Worm (Caenorhabditis elegans) whole organism, midembryonic: ENCODE results near the gene Y54F10AM.15.
A peak's percentile ranks its signal among the peaks of the same experiment; 100 is the strongest.

Experiments used
- T22C8.4 ChIP-seq: fragments of 200-800 bp; sonication (Bioruptor generic); IDR thresholded peaks from 2 replicates; pipeline ENCODE4 v1.3.6; 2022; ENCODE audit warnings: missing genetic modification characterization, missing compliant biosample characterization
- cog-1 ChIP-seq: sonication (generic microtip); optimal IDR thresholded peaks from 2 replicates; lab custom pipeline; 2016; ENCODE audit warnings: missing genetic modification characterization, missing compliant biosample characterization
- flt-1 ChIP-seq: fragments of 200-800 bp; sonication (Bioruptor generic); IDR thresholded peaks from 2 replicates; pipeline ENCODE4 v1.3.6; 2022; ENCODE audit warnings: missing genetic modification characterization, missing compliant biosample characterization
- klf-2 ChIP-seq: fragments of 200-800 bp; sonication (Bioruptor generic); conservative IDR thresholded peaks from 2 replicates; pipeline ENCODE4 v1.3.6; 2022; ENCODE audit warnings: missing genetic modification reagents, missing genetic modification characterization, missing compliant biosample characterization
- med-1 ChIP-seq: sonication (generic microtip); optimal IDR thresholded peaks from 2 replicates; lab custom pipeline; 2017; ENCODE audit warnings: missing genetic modification characterization, mild to moderate bottlenecking, missing compliant biosample characterization, antibody characterized with exemption, missing genetic modification reagents; ENCODE audit not compliant: insufficient read depth
- ref-1 ChIP-seq: fragments of 200-800 bp; sonication (Bioruptor generic); conservative IDR thresholded peaks from 2 replicates; pipeline ENCODE4 v1.3.6; 2022; ENCODE audit warnings: missing genetic modification reagents, missing genetic modification characterization, missing compliant biosample characterization
- tab-1 ChIP-seq: fragments of 200-800 bp; sonication (Bioruptor generic); IDR thresholded peaks from 2 replicates; pipeline ENCODE4 v1.3.6; 2022; ENCODE audit warnings: missing genetic modification characterization, missing compliant biosample characterization
- ztf-23 ChIP-seq: fragments of 200-800 bp; sonication (Bioruptor generic); IDR thresholded peaks from 2 replicates; pipeline ENCODE4 v1.3.6; 2022; ENCODE audit warnings: missing genetic modification reagents, missing genetic modification characterization, missing compliant biosample characterization
- ztf-29 ChIP-seq: fragments of 200-800 bp; sonication (Bioruptor generic); IDR thresholded peaks from 2 replicates; pipeline ENCODE4 v1.3.6; 2022; ENCODE audit warnings: missing genetic modification reagents, missing genetic modification characterization, missing compliant biosample characterization

Gene Y54F10AM.15

DNA sequence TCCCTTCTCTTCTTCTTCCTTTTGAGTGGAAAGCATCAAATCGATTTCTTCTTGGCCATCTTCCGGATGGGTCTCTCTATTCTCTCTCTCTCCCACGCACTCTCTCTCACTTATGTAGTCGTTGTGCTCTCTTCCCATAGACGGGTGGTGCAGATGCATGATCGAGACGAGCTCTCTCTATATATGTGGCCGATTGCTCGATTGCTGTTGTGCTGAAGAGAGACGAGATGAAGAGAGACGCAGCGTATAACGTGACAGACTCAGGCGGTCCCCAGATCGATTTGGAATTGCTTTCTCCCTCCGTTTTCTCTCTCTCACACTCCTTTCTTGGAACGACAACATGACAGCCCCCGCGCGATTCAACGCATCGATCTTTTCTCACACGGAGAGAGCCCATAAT, 4.2 kb upstream of the Y54F10AM.15 start:
- TF ChIP-seq cog-1 (tag; lab: Kevin White, UChicago) (peak; percentile 20), ztf-23 (GFP tag; lab: Robert Waterston, UW) (no peak)

DNA sequence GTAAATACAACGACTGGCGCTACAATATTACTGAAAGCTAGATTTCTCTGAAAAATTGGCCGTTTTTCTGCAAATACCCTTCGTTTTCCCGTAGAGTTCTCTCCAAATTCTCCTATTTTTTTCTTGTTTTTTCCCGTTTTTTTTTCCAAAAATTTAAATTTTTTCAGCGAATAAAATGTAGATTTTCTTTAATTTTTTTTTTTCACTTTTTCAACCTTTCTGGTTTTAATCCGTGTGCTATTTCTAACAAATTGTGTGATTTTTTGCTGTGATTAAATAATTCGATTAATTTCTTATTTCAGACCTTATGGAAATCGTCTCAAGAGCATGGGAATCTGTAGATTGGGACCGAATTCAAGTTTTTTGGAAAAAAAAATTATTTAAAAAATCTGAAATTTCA, 1.8 kb upstream of the Y54F10AM.15 start, which contains the start of gene cone-1:
Gene cone-1, plus strand, starts transcription at position 301 of the 400 bp plus-strand sequence.
- TF ChIP-seq cog-1 (tag; lab: Kevin White, UChicago) (no peak), ztf-29 (GFP tag; lab: Robert Waterston, UW) (no peak), med-1 (no peak), ztf-23 (GFP tag; lab: Robert Waterston, UW) (no peak), tab-1 (GFP tag; lab: Robert Waterston, UW) (no peak), ref-1 (GFP tag; lab: Robert Waterston, UW) (no peak), T22C8.4 (no peak), flt-1 (GFP tag; lab: Robert Waterston, UW) (no peak), klf-2 (no peak)

DNA sequence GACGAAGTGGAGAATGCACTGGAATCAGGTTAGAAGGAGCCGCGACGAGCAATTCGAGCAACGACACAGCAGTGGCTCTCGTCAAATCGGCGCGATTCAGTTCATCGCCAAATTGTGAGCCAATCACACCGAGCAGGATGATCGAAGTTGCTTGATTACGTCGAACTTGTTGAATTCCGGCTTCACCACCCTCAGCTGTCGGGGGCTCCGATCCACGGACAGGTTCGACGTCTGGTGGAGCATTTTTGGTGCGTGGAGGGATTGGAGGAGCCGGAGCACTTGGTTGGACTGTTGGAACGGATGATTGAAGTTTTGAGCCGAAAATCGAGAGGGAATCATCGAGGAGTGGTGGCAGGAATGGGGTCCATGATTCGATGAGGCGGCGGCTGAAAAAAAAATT, 13.0 kb downstream of the Y54F10AM.15 start:
- TF ChIP-seq T22C8.4 (no peak), med-1 (no peak), flt-1 (GFP tag; lab: Robert Waterston, UW) (no peak), ref-1 (GFP tag; lab: Robert Waterston, UW) (no peak), cog-1 (tag; lab: Kevin White, UChicago) (no peak), ztf-23 (GFP tag; lab: Robert Waterston, UW) (no peak), ztf-29 (GFP tag; lab: Robert Waterston, UW) (no peak), klf-2 (no peak), tab-1 (GFP tag; lab: Robert Waterston, UW) (no peak)

DNA sequence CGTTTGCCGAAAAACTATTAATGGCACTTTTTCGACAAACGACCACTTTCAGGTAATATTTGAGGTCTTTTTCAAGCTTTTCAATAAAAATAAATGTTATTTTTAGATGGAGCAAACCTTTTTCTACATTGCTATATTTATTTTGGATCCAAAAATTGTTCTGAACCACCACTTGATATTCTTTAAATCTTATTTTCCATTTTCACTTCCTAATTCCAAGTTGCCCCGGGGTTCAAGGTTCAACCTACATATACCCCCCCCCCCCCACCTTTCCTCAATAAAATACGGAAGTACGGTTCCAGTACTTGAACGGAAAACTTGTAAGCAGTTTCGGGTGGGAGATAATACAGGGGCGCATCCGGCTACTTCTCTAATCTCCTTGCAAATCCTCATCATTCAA, 20.0 kb downstream of the Y54F10AM.15 start, which contains the start of gene Y54F10AM.6:
Gene Y54F10AM.6, plus strand, starts transcription at position 301 of the 400 bp plus-strand sequence.
- TF ChIP-seq klf-2 (no peak), ztf-23 (GFP tag; lab: Robert Waterston, UW) (no peak), T22C8.4 (no peak), med-1 (no peak), tab-1 (GFP tag; lab: Robert Waterston, UW) (no peak), ztf-29 (GFP tag; lab: Robert Waterston, UW) (no peak), cog-1 (tag; lab: Kevin White, UChicago) (no peak), flt-1 (GFP tag; lab: Robert Waterston, UW) (no peak), ref-1 (GFP tag; lab: Robert Waterston, UW) (no peak)

DNA sequence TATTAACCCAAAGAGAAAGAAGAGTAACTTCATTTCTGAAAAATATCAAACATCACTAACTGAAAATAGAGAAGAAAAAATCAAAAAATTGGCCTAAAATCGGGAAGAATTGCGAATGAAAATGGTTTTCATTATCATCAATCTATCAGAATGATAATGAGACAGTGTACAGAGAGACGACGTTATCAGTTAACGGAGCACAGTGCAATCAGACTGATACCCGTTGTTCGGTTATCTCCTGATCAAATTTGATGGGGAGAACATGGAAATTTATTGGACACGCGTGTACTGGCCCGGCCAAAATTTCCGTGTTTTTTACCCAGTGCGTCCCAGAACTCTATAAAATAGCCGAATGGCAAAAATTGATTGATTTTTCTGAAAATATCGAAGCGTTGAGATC, 20.5 kb downstream of the Y54F10AM.15 start, which contains the start of gene Y54F10AM.8:
Gene Y54F10AM.8, minus strand, starts transcription at position 35 of the 400 bp plus-strand sequence.
- TF ChIP-seq T22C8.4 (no peak), ztf-23 (GFP tag; lab: Robert Waterston, UW) (no peak), ztf-29 (GFP tag; lab: Robert Waterston, UW) (no peak), tab-1 (GFP tag; lab: Robert Waterston, UW) (no peak), med-1 (no peak), cog-1 (tag; lab: Kevin White, UChicago) (no peak), klf-2 (no peak), flt-1 (GFP tag; lab: Robert Waterston, UW) (no peak), ref-1 (GFP tag; lab: Robert Waterston, UW) (no peak)

DNA sequence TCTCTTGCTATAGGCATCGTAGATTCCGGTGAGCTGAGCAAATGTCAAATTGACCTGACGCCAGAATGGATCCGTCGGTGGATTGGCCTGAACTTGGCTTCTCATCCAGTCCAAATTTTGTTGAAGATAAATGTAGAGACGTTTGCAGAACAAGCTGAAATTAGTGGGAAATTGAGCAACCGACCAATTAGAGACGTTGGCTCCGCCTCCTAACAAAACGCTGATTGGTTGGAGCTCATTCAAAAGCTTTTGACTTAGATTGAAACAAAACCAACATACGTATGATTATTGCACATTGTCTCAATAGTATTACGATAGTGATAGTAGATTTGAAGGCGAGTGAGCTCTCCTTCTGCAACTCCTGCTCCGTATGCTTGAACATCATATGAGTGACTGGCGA, 22.0 kb downstream of the Y54F10AM.15 start:
- no peak for TF ChIP-seq klf-2
- TF ChIP-seq T22C8.4, result no peak
- no peak for TF ChIP-seq ref-1 (GFP tag; lab: Robert Waterston, UW)
- no peak for TF ChIP-seq ztf-23 (GFP tag; lab: Robert Waterston, UW)
- no peak for TF ChIP-seq tab-1 (GFP tag; lab: Robert Waterston, UW)
- no peak for TF ChIP-seq flt-1 (GFP tag; lab: Robert Waterston, UW)
- TF ChIP-seq ztf-29 (GFP tag; lab: Robert Waterston, UW), result no peak
- no peak for TF ChIP-seq med-1

DNA sequence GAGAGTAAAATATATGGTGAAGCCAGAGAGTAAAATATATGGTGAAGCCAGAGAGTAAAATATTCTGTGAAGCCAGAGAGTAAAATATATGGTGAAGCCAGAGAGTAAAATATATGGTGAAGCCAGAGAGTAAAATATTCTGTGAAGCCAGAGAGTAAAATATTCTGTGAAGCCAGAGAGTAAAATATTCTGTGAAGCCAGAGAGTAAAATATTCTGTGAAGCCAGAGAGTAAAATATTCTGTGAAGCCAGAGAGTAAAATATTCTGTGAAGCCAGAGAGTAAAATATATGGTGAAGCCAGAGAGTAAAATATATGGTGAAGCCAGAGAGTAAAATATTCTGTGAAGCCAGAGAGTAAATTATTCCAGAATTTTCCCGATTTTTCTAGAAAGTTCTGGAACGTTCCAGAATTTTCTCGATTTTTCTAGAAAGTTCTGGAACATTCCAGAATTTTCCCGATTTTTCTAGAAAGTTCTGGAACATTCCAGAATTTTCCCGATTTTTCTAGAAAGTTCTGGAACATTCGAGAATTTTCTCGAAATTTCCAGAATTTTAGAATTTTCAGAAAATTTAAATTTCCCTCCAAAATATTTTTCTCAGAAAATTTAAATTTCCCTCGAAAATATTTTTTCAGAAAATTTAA, 27.0 kb downstream of the Y54F10AM.15 start:
- TF ChIP-seq flt-1 (GFP tag; lab: Robert Waterston, UW), result 0 out of 2 replicates have a peak, but pooled peaks have one; percentile 63

DNA sequence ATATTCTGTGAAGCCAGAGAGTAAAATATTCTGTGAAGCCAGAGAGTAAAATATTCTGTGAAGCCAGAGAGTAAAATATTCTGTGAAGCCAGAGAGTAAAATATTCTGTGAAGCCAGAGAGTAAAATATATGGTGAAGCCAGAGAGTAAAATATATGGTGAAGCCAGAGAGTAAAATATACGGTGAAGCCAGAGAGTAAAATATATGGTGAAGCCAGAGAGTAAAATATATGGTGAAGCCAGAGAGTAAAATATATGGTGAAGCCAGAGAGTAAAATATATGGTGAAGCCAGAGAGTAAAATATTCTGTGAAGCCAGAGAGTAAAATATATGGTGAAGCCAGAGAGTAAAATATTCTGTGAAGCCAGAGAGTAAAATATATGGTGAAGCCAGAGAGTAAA, 27.8 kb downstream of the Y54F10AM.15 start:
- TF ChIP-seq klf-2, result 0 out of 2 replicates have a peak, but pooled peaks have one; percentile 29
- TF ChIP-seq flt-1 (GFP tag; lab: Robert Waterston, UW), result 0 out of 2 replicates have a peak, but pooled peaks have one; percentile 14
- TF ChIP-seq ref-1 (GFP tag; lab: Robert Waterston, UW), result 0 out of 2 replicates have a peak, but pooled peaks have one; percentile 31

DNA sequence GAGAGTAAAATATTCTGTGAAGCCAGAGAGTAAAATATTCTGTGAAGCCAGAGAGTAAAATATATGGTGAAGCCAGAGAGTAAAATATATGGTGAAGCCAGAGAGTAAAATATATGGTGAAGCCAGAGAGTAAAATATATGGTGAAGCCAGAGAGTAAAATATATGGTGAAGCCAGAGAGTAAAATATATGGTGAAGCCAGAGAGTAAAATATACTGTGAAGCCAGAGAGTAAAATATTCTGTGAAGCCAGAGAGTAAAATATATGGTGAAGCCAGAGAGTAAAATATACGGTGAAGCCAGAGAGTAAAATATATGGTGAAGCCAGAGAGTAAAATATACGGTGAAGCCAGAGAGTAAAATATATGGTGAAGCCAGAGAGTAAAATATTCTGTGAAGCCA, 29.2 kb downstream of the Y54F10AM.15 start:
- TF ChIP-seq klf-2, result peak; percentile 95
- TF ChIP-seq ztf-23 (GFP tag; lab: Robert Waterston, UW), result peak; percentile 93
- TF ChIP-seq ref-1 (GFP tag; lab: Robert Waterston, UW), result peak; percentile 93
- peak; percentile 96 for TF ChIP-seq flt-1 (GFP tag; lab: Robert Waterston, UW)
- TF ChIP-seq tab-1 (GFP tag; lab: Robert Waterston, UW), result peak; percentile 88
- peak; percentile 98 for TF ChIP-seq ztf-29 (GFP tag; lab: Robert Waterston, UW)
- TF ChIP-seq T22C8.4, result peak; percentile 93
